Worm (Caenorhabditis elegans) whole organism, early embryonic: ENCODE data around the gene math-6.
"Not testable (repeated sequence)": the region's sequence is repeated elsewhere in the genome, so short reads cannot be mapped to it uniquely, and the experiment has no call there.

Experiments
- B0310.2 ChIP-seq: sonication (generic microtip); optimal IDR thresholded peaks from 2 replicates; lab custom pipeline; 2016; ENCODE audit warnings: mild to moderate bottlenecking, missing genetic modification characterization, missing compliant biosample characterization
- F13C5.2 ChIP-seq: sonication (generic microtip); optimal IDR thresholded peaks from 2 replicates; lab custom pipeline; 2017; ENCODE audit warnings: mild to moderate bottlenecking, missing genetic modification characterization, inconsistent platforms, missing compliant biosample characterization
- aly-1 ChIP-seq: sonication (generic microtip); optimal IDR thresholded peaks from 2 replicates; lab custom pipeline; 2016; ENCODE audit warnings: missing genetic modification characterization, missing compliant biosample characterization
- ama-1 ChIP-seq: fragments of 150-350 bp; optimal IDR thresholded peaks from 2 replicates; lab custom pipeline; 2014
- ceh-13 ChIP-seq: fragments of 200-800 bp; sonication (Bioruptor generic); optimal IDR thresholded peaks from 2 replicates; lab custom pipeline; 2018; ENCODE audit warnings: mild to moderate bottlenecking, missing genetic modification characterization, missing compliant biosample characterization
- ceh-36 ChIP-seq: sonication (generic microtip); optimal IDR thresholded peaks from 2 replicates; lab custom pipeline; 2016; ENCODE audit warnings: missing genetic modification characterization, inconsistent platforms, missing compliant biosample characterization
- ets-7 ChIP-seq: sonication (generic microtip); optimal IDR thresholded peaks from 2 replicates; lab custom pipeline; 2016; ENCODE audit warnings: missing genotype, missing genetic modification characterization, missing compliant biosample characterization
- flt-1 ChIP-seq: fragments of 200-800 bp; sonication (Bioruptor generic); IDR thresholded peaks from 2 replicates; pipeline ENCODE4 v1.3.6; 2022; ENCODE audit warnings: missing genetic modification characterization, missing compliant biosample characterization
- hmbx-1 ChIP-seq: sonication (generic microtip); optimal IDR thresholded peaks from 2 replicates; lab custom pipeline; 2016; ENCODE audit warnings: mild to moderate bottlenecking, missing genetic modification characterization, missing compliant biosample characterization
- hmg-4 ChIP-seq: fragments of 200-800 bp; sonication (Bioruptor generic); optimal IDR thresholded peaks from 2 replicates; lab custom pipeline; 2018; ENCODE audit warnings: mild to moderate bottlenecking, missing genetic modification characterization, missing compliant biosample characterization
- hnd-1 ChIP-seq: sonication (generic microtip); optimal IDR thresholded peaks from 2 replicates; lab custom pipeline; 2016; ENCODE audit warnings: missing genetic modification characterization, missing compliant biosample characterization
- pes-1 ChIP-seq: fragments of 200-800 bp; sonication (Bioruptor generic); IDR thresholded peaks from 2 replicates; pipeline ENCODE4 v1.3.6; 2022; ENCODE audit warnings: missing genetic modification reagents, missing genetic modification characterization, missing compliant biosample characterization
- scrt-1 ChIP-seq: fragments of 200-800 bp; sonication (Bioruptor generic); IDR thresholded peaks from 2 replicates; pipeline ENCODE4 v1.3.6; 2022; ENCODE audit warnings: missing genetic modification characterization, missing compliant biosample characterization
- sea-1 ChIP-seq: fragments of 200-800 bp; sonication (Bioruptor generic); conservative IDR thresholded peaks from 2 replicates; pipeline ENCODE4 v1.3.6; 2022; ENCODE audit warnings: missing genetic modification characterization, missing compliant biosample characterization
- tbx-11 ChIP-seq: fragments of 200-800 bp; sonication (Bioruptor generic); IDR thresholded peaks from 2 replicates; pipeline ENCODE4 v1.3.6; 2022; ENCODE audit warnings: missing genetic modification characterization, missing compliant biosample characterization
- tbx-37 ChIP-seq: fragments of 200-800 bp; sonication (Bioruptor generic); conservative IDR thresholded peaks from 2 replicates; pipeline ENCODE4 v1.3.6; 2022; ENCODE audit warnings: missing genetic modification reagents, missing genetic modification characterization, missing compliant biosample characterization
- tra-4 ChIP-seq: sonication (generic microtip); optimal IDR thresholded peaks from 2 replicates; lab custom pipeline; 2017; ENCODE audit warnings: missing genetic modification characterization, missing compliant biosample characterization

math-6 gene

DNA sequence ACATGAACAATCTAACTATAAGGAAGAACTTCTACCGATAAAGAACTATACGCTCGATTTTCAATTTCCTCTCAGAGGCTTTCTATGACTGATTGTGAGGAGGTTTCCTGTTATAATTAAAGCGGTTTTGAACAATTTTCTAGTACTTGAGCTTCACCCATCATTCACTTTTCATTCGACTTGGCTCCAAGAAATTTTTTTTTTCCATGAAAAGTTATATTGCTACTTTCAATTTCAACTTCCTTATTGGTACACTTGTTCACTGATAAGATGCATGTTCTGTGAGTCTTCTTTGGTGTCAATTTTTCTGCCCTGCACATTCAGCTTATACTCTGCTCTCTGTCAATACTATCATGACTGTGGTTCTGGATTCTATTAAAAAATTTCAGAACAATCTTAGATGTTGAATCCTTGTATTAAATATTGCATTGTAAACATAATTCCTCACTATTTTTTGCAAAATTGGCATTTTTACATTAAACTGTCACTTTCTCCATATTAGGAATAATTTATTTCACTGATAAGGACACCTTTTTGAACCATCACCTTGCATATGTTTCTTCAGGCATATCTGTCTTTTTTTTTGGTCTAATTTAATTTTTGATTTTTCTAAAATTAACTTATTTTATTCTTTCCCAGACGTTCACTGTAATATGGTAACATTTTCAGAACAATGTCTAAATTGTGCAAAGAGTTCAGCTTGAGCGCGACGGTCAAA, 13.5 kb downstream of the math-6 start, which contains the start of gene math-10:
math-10 (plus strand) TSS at position 668 of the 718 bp plus-strand sequence.
- no peak for TF ChIP-seq flt-1 (GFP tag; lab: Robert Waterston, UW)

DNA sequence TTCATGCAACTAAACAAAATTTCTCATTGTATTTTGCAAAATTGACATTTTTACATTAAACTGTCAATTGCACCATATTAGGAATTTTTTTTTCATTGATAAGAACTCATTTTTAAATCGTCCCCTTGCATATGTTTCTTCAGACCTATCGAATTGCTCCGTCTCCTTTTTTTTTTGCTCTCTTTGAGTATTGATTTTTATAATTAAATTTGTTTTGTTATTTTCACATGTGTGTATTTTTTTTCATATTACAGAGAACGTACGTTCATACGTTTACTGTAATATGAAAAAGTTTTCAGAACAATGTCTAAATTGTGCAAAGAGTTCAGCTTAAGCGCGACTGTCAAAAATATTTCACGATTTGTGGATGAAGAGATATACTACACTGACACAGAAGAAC, 15.4 kb downstream of the math-6 start, which contains the start of gene math-14:
math-14 (plus strand) TSS at position 301 of the 400 bp plus-strand sequence.
- TF ChIP-seq scrt-1 (GFP tag; lab: Robert Waterston, UW) (no peak), B0310.2 (tag; lab: Kevin White, UChicago) (no peak), hnd-1 (no peak), flt-1 (GFP tag; lab: Robert Waterston, UW) (no peak), hmbx-1 (tag; lab: Kevin White, UChicago) (no peak), tra-4 (tag; lab: Kevin White, UChicago) (no peak), tbx-11 (GFP tag; lab: Robert Waterston, UW) (no peak), hmg-4 (no peak), aly-1 (tag; lab: Kevin White, UChicago) (no peak), F13C5.2 (tag; lab: Kevin White, UChicago) (no peak), ceh-36 (no peak), tbx-37 (GFP tag; lab: Robert Waterston, UW) (no peak), sea-1 (GFP tag; lab: Robert Waterston, UW) (no peak), pes-1 (GFP tag; lab: Robert Waterston, UW) (no peak), ama-1 (lab: Kevin White, UChicago) (no peak), ets-7 (tag; lab: Kevin White, UChicago) (no peak), ceh-13 (no peak)

DNA sequence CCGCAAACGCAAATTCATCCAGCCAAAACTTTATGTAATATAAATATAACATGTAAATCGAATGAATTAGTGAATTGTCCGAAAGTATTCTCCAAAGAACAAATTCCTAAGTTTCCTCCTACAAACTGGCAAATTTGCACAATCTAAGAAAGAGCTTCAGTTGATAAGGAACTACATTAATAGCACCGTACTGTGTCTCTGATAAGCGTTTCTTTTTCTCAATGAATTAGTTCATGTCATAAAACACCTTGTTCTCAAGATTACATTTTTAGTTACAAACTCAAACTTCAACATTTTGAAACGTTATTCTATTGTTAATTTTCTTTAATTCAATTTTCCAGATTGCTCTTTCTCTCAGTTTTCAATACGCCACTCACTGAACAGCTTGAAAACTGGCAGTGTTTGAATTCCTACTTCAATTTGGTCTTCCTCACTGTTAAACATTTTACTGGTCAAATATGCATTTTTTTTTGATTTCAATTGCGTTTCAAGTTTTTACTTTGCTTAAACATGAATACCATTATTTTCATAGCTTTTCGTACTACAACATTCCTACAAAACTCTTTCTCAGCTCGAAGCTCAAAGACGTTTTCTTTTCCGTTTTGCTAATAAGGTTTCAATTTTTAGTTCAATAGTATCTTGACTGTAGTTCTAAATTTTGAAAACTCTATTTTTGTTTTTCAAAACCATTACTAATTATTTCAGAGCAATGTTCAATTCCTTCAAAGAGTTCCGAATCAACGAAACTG, 18.7 kb downstream of the math-6 start, which contains the start of gene math-15:
math-15 (plus strand) TSS at position 699 of the 749 bp plus-strand sequence.
- TF ChIP-seq hmbx-1 (tag; lab: Kevin White, UChicago) (no peak), ceh-13 (no peak), F13C5.2 (tag; lab: Kevin White, UChicago) (no peak), hnd-1 (no peak)

- no peak for TF ChIP-seq hmg-4
- no peak for TF ChIP-seq F13C5.2 (tag; lab: Kevin White, UChicago)
- TF ChIP-seq sea-1 (GFP tag; lab: Robert Waterston, UW), result no peak
- TF ChIP-seq tbx-37 (GFP tag; lab: Robert Waterston, UW), result no peak
- TF ChIP-seq ceh-36, result no peak
- no peak for TF ChIP-seq aly-1 (tag; lab: Kevin White, UChicago)
- TF ChIP-seq B0310.2 (tag; lab: Kevin White, UChicago), result no peak
- no peak for TF ChIP-seq pes-1 (GFP tag; lab: Robert Waterston, UW)
- no peak for TF ChIP-seq ets-7 (tag; lab: Kevin White, UChicago)
- TF ChIP-seq ceh-13, result no peak
- TF ChIP-seq scrt-1 (GFP tag; lab: Robert Waterston, UW), result no peak
- no peak for TF ChIP-seq tbx-11 (GFP tag; lab: Robert Waterston, UW)
- TF ChIP-seq hmbx-1 (tag; lab: Kevin White, UChicago), result no peak
- no peak for TF ChIP-seq flt-1 (GFP tag; lab: Robert Waterston, UW)
These were observed 20.3 kb downstream of the math-6 start, which contains the start of gene C16C4.17 for ce11 chrII:1864278-1864677. C16C4.17 (plus strand) TSS chrII:1864578.

DNA sequence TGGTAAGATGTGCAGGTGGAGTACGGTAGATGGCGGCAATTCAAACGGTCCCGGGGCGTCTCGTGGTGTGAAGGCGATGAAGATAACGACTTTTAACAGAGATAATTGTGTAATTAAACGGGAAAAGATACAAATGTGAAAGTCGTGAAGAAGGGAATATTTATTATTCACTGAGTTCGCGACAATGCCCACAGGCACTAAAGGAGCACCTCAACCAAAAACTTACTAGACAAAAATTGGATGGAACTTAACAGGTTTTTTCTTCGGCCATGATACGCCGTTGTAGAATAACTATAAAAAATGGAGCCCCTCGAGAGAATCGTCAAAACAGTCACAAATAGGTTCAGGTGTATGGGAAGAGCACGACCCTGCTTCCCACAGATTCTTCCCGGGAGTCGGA, 22.2 kb downstream of the math-6 start, which contains the start of gene fbxb-98:
fbxb-98 (plus strand) TSS at position 301 of the 400 bp plus-strand sequence.
- not testable (repeated sequence) for TF ChIP-seq ama-1 (lab: Kevin White, UChicago); hmg-4; ceh-13

ce11 chrII:1861285-1861793, 23.2 kb downstream of the math-6 start, which contains the start of gene C16C4.18:
C16C4.18 (minus strand) TSS chrII:1861335.
- TF ChIP-seq ama-1 (lab: Kevin White, UChicago); B0310.2 (tag; lab: Kevin White, UChicago); pes-1 (GFP tag; lab: Robert Waterston, UW): not testable (repeated sequence)

- TF ChIP-seq sea-1 (GFP tag; lab: Robert Waterston, UW); hmbx-1 (tag; lab: Kevin White, UChicago); hmg-4: not testable (repeated sequence)
These were observed 30.4 kb downstream of the math-6 start, which contains the start of gene fbxb-95 for ce11 chrII:1854094-1854493. fbxb-95 (plus strand) TSS chrII:1854394.

- TF ChIP-seq hmg-4 (no peak), tbx-11 (GFP tag; lab: Robert Waterston, UW) (no peak), hmbx-1 (tag; lab: Kevin White, UChicago) (no peak)
These were observed 32.0 kb downstream of the math-6 start, which contains the start of gene C52E2.2 for ce11 chrII:1852503-1852902. C52E2.2 (plus strand) TSS chrII:1852803.
